Fruit fly (Drosophila melanogaster) whole organism, embryonic: ENCODE results near the gene hook.
A peak's percentile ranks its signal among the peaks of the same experiment; 100 is the strongest.

Experiments used
- Atf3 ChIP-seq: fragments of 200-800 bp; sonication (Bioruptor generic); optimal IDR thresholded peaks from 3 replicates; lab custom pipeline; 2016; ENCODE audit warnings: missing biosample characterization, missing genetic modification characterization
- CG11398 ChIP-seq: fragments of 200-800 bp; sonication (Bioruptor generic); optimal IDR thresholded peaks from 2 replicates; lab custom pipeline; 2016; ENCODE audit warnings: missing biosample characterization, missing genetic modification characterization
- CG11560 ChIP-seq: fragments of 200-800 bp; sonication (Bioruptor generic); IDR thresholded peaks from 3 replicates; pipeline ENCODE4 v1.3.6; 2022; ENCODE audit warnings: missing biosample characterization, missing genetic modification characterization
- CG12155 ChIP-seq: fragments of 200-800 bp; sonication (Bioruptor generic); optimal IDR thresholded peaks from 3 replicates; lab custom pipeline; 2016; ENCODE audit warnings: missing biosample characterization, missing genetic modification characterization
- CG12769 ChIP-seq: fragments of 200-800 bp; sonication (Bioruptor generic); optimal IDR thresholded peaks from 2 replicates; lab custom pipeline; 2019; ENCODE audit warnings: missing biosample characterization, mild to moderate bottlenecking, missing genetic modification characterization, moderate library complexity
- CG13123 ChIP-seq: fragments of 200-800 bp; sonication (Bioruptor generic); optimal IDR thresholded peaks from 2 replicates; lab custom pipeline; 2016; ENCODE audit warnings: missing biosample characterization, missing genetic modification characterization
- CG13894 ChIP-seq: fragments of 200-800 bp; sonication (Bioruptor generic); optimal IDR thresholded peaks from 3 replicates; lab custom pipeline; 2018; ENCODE audit warnings: missing biosample characterization, mild to moderate bottlenecking, missing genetic modification characterization, moderate library complexity
- CG1647 ChIP-seq: fragments of 200-800 bp; sonication (Bioruptor generic); optimal IDR thresholded peaks from 3 replicates; lab custom pipeline; 2016; ENCODE audit warnings: missing biosample characterization, missing genetic modification characterization
- CG17612 ChIP-seq: fragments of 200-800 bp; sonication (Bioruptor generic); IDR thresholded peaks from 2 replicates; pipeline ENCODE4 v1.3.6; 2022; ENCODE audit warnings: missing biosample characterization, missing genetic modification characterization
- CG18619 ChIP-seq: fragments of 200-800 bp; sonication (Bioruptor generic); optimal IDR thresholded peaks from 3 replicates; lab custom pipeline; 2017; ENCODE audit warnings: missing biosample characterization, mild to moderate bottlenecking, missing genetic modification characterization
- CG2120 ChIP-seq: fragments of 200-800 bp; sonication (Bioruptor generic); optimal IDR thresholded peaks from 3 replicates; lab custom pipeline; 2016; ENCODE audit warnings: missing biosample characterization, missing genetic modification characterization
- CG31365 ChIP-seq: fragments of 200-800 bp; sonication (Bioruptor generic); optimal IDR thresholded peaks from 2 replicates; lab custom pipeline; 2018; ENCODE audit warnings: missing biosample characterization, mild to moderate bottlenecking, missing genetic modification characterization
- CG32772 ChIP-seq: fragments of 200-800 bp; sonication (Bioruptor generic); IDR thresholded peaks from 2 replicates; pipeline ENCODE4 v1.3.6; 2022; ENCODE audit warnings: missing biosample characterization, missing genetic modification characterization
- CG4820 ChIP-seq: fragments of 200-800 bp; sonication (Bioruptor generic); optimal IDR thresholded peaks from 3 replicates; lab custom pipeline; 2016; ENCODE audit warnings: missing biosample characterization, missing genetic modification characterization
- CG6683 ChIP-seq: fragments of 200-800 bp; sonication (Bioruptor generic); optimal IDR thresholded peaks from 2 replicates; lab custom pipeline; 2017; ENCODE audit warnings: missing biosample characterization, mild to moderate bottlenecking, missing genetic modification characterization, missing genetic modification reagents
- CG7271 ChIP-seq: fragments of 200-800 bp; sonication (Bioruptor generic); optimal IDR thresholded peaks from 2 replicates; lab custom pipeline; 2018; ENCODE audit warnings: missing biosample characterization, mild to moderate bottlenecking, missing genetic modification characterization, moderate library complexity
- Dip2 ChIP-seq: fragments of 200-800 bp; sonication (Bioruptor generic); IDR thresholded peaks from 2 replicates; pipeline ENCODE4 v1.3.6; 2022; ENCODE audit warnings: missing biosample characterization, missing genetic modification characterization
- Dp ChIP-seq: fragments of 200-800 bp; sonication (Bioruptor generic); optimal IDR thresholded peaks from 2 replicates; lab custom pipeline; 2018; ENCODE audit warnings: missing biosample characterization, mild to moderate bottlenecking, missing genetic modification characterization, moderate library complexity
- Fer1 ChIP-seq: fragments of 200-800 bp; sonication (Bioruptor generic); optimal IDR thresholded peaks from 2 replicates; lab custom pipeline; 2017; ENCODE audit warnings: missing biosample characterization, mild to moderate bottlenecking, missing genetic modification characterization
- GATAe ChIP-seq: fragments of 200-800 bp; sonication (Bioruptor generic); conservative IDR thresholded peaks from 2 replicates; pipeline ENCODE4 v1.3.6; 2022; ENCODE audit warnings: missing biosample characterization, missing genetic modification characterization
- Oli ChIP-seq: fragments of 200-800 bp; sonication (Bioruptor generic); optimal IDR thresholded peaks from 2 replicates; lab custom pipeline; 2018; ENCODE audit warnings: missing biosample characterization, mild to moderate bottlenecking, missing genetic modification characterization, moderate library complexity
- PHDP ChIP-seq: fragments of 200-800 bp; sonication (Bioruptor generic); optimal IDR thresholded peaks from 3 replicates; lab custom pipeline; 2018; ENCODE audit warnings: missing biosample characterization, mild to moderate bottlenecking, missing genetic modification characterization, moderate library complexity
- Ravus ChIP-seq: fragments of 200-800 bp; sonication (Bioruptor generic); IDR thresholded peaks from 2 replicates; pipeline ENCODE4 v1.3.6; 2022; ENCODE audit warnings: missing biosample characterization, missing genetic modification characterization
- Six4 ChIP-seq: fragments of 200-800 bp; sonication (Bioruptor generic); optimal IDR thresholded peaks from 2 replicates; lab custom pipeline; 2016; ENCODE audit warnings: missing biosample characterization, missing genetic modification characterization
- TFAM ChIP-seq: fragments of 200-800 bp; sonication (Bioruptor generic); optimal IDR thresholded peaks from 2 replicates; lab custom pipeline; 2017; ENCODE audit warnings: missing biosample characterization, missing genetic modification characterization, inconsistent platforms
- Taf1 ChIP-seq: fragments of 200-800 bp; sonication (Bioruptor generic); IDR thresholded peaks from 2 replicates; pipeline ENCODE4 v1.3.6; 2022; ENCODE audit warnings: missing biosample characterization, missing genetic modification characterization
- Tbp ChIP-seq: fragments of >200 bp; optimal IDR thresholded peaks from 2 replicates; lab custom pipeline; 2018; ENCODE audit warnings: missing biosample characterization, missing genetic modification characterization
- YL-1 ChIP-seq: fragments of 200-800 bp; sonication (Bioruptor generic); optimal IDR thresholded peaks from 3 replicates; lab custom pipeline; 2017; ENCODE audit warnings: missing biosample characterization, mild to moderate bottlenecking, missing genetic modification characterization
- abd-A ChIP-seq: fragments of 200-800 bp; sonication (Bioruptor generic); optimal IDR thresholded peaks from 3 replicates; lab custom pipeline; 2019; ENCODE audit warnings: missing biosample characterization, mild to moderate bottlenecking, missing genetic modification characterization, moderate library complexity
- aop ChIP-seq: fragments of 200-800 bp; sonication (Bioruptor generic); IDR thresholded peaks from 2 replicates; pipeline ENCODE4 v1.3.6; 2022; ENCODE audit warnings: missing biosample characterization, missing genetic modification characterization
- ash1 ChIP-seq: fragments of 200-800 bp; sonication (Bioruptor generic); optimal IDR thresholded peaks from 2 replicates; lab custom pipeline; 2018; ENCODE audit warnings: missing biosample characterization, mild to moderate bottlenecking, missing genetic modification characterization
- ato ChIP-seq: fragments of 200-800 bp; sonication (Bioruptor generic); IDR thresholded peaks from 2 replicates; pipeline ENCODE4 v1.3.6; 2022; ENCODE audit warnings: missing biosample characterization, missing genetic modification characterization; ENCODE audit not compliant: partially characterized antibody
- bab2 ChIP-seq: fragments of 200-800 bp; sonication (Bioruptor generic); optimal IDR thresholded peaks from 2 replicates; lab custom pipeline; 2016; ENCODE audit warnings: missing biosample characterization, missing genetic modification characterization
- caup ChIP-seq: fragments of 200-800 bp; sonication (Bioruptor generic); optimal IDR thresholded peaks from 3 replicates; lab custom pipeline; 2017; ENCODE audit warnings: missing biosample characterization, mild to moderate bottlenecking, missing genetic modification characterization, moderate library complexity; ENCODE audit not compliant: severe bottlenecking
- cg ChIP-seq: fragments of 200-800 bp; sonication (Bioruptor generic); optimal IDR thresholded peaks from 3 replicates; lab custom pipeline; 2019; ENCODE audit warnings: missing biosample characterization, mild to moderate bottlenecking, missing genetic modification characterization, moderate library complexity
- corto ChIP-seq: fragments of 200-800 bp; sonication (Bioruptor generic); optimal IDR thresholded peaks from 2 replicates; lab custom pipeline; 2016; ENCODE audit warnings: missing biosample characterization, mild to moderate bottlenecking, missing genetic modification characterization, moderate library complexity
- crp ChIP-seq, 2 experiments: fragments of 200-800 bp; sonication (Bioruptor generic); optimal IDR thresholded peaks; 2 replicates in 1 of 2; 3 replicates in 1 of 2; lab custom pipeline; 2017; ENCODE audit warnings: missing biosample characterization in 2 of 2, missing genetic modification characterization in 2 of 2, mild to moderate bottlenecking in 1 of 2, moderate library complexity in 1 of 2
- da ChIP-seq: fragments of 200-800 bp; sonication (Bioruptor generic); optimal IDR thresholded peaks from 2 replicates; lab custom pipeline; 2016; ENCODE audit warnings: missing biosample characterization, missing genetic modification characterization
- exex ChIP-seq: fragments of 200-800 bp; sonication (Bioruptor generic); optimal IDR thresholded peaks from 4 replicates; lab custom pipeline; 2018; ENCODE audit warnings: missing biosample characterization, mild to moderate bottlenecking, missing genetic modification characterization, moderate library complexity
- fd64A ChIP-seq: fragments of 200-800 bp; sonication (Bioruptor generic); optimal IDR thresholded peaks from 3 replicates; lab custom pipeline; 2018; ENCODE audit warnings: missing biosample characterization, mild to moderate bottlenecking, missing genetic modification characterization
- gcm ChIP-seq: fragments of 200-800 bp; sonication (Bioruptor generic); optimal IDR thresholded peaks from 2 replicates; lab custom pipeline; 2019; ENCODE audit warnings: missing biosample characterization, mild to moderate bottlenecking, missing genetic modification characterization, moderate library complexity
- lbe ChIP-seq: fragments of 200-800 bp; sonication (Bioruptor generic); optimal IDR thresholded peaks from 2 replicates; lab custom pipeline; 2016; ENCODE audit warnings: missing biosample characterization, mild to moderate bottlenecking, missing genetic modification characterization
- lilli ChIP-seq: fragments of 200-800 bp; sonication (Bioruptor generic); optimal IDR thresholded peaks from 3 replicates; lab custom pipeline; 2016; ENCODE audit warnings: missing biosample characterization, missing genetic modification characterization
- pan ChIP-seq, 4 experiments: fragments of >200 bp in 3 of 4; fragments of 200-800 bp in 1 of 4; sonication (Bioruptor generic) in 1 of 4; optimal IDR thresholded peaks in 3 of 4; IDR thresholded peaks in 1 of 4; 2 replicates each; pipeline versions ENCODE4 v1.3.6 to Lab custom; 2017 to 2022; ENCODE audit warnings: missing biosample characterization in 2 of 4, missing genetic modification characterization in 2 of 4, mixed read lengths in 1 of 4
- pum ChIP-seq: fragments of 200-800 bp; sonication (Bioruptor generic); optimal IDR thresholded peaks from 2 replicates; lab custom pipeline; 2016; ENCODE audit warnings: missing biosample characterization, missing genetic modification characterization
- sens-2 ChIP-seq: fragments of 200-800 bp; sonication (Bioruptor generic); IDR thresholded peaks from 2 replicates; pipeline ENCODE4 v1.3.6; 2022; ENCODE audit warnings: missing biosample characterization, missing genetic modification characterization
- slp2 ChIP-seq: fragments of 200-800 bp; sonication (Bioruptor generic); optimal IDR thresholded peaks from 2 replicates; lab custom pipeline; 2016; ENCODE audit warnings: missing biosample characterization, missing genetic modification characterization
- sna ChIP-seq: fragments of 200-800 bp; sonication (Bioruptor generic); IDR thresholded peaks from 2 replicates; pipeline ENCODE4 v1.3.6; 2022; ENCODE audit warnings: missing biosample characterization, missing genetic modification characterization; ENCODE audit not compliant: partially characterized antibody
- so ChIP-seq: fragments of 200-800 bp; sonication (Bioruptor generic); IDR thresholded peaks from 3 replicates; pipeline ENCODE4 v1.3.6; 2022; ENCODE audit warnings: missing biosample characterization, missing genetic modification characterization

Gene hook

dm6 chr2L:19009130-19009529 is 24.2 kb downstream of the hook start, which contains the start of gene RpL30 (continued):
- TF ChIP-seq lilli (GFP tag; lab: Kevin White, UChicago), result peak; percentile 79
- TF ChIP-seq crp (GFP tag; optimal IDR thresholded peaks at IDR 0.05; lab: Kevin White, UChicago), result peak in 1 of 2 experiments; percentile 70
- TF ChIP-seq slp2, result peak; percentile 84
- TF ChIP-seq Ravus, result no peak
- TF ChIP-seq lbe (GFP tag; lab: Kevin White, UChicago), result peak; percentile 87
- peak; percentile 68 for TF ChIP-seq CG12155 (GFP tag; lab: Kevin White, UChicago)
- TF ChIP-seq CG18619 (GFP tag; lab: Kevin White, UChicago), result peak; percentile 92
- TF ChIP-seq gcm, result peak; percentile 87
- peak; percentile 40; the same call in 1 of the 2 replicates for TF ChIP-seq ato (GFP tag; lab: Robert Waterston, UW)
- peak; percentile 92 for TF ChIP-seq so (GFP tag; lab: Robert Waterston, UW)
- peak; percentile 86 for TF ChIP-seq CG31365 (tag; lab: Kevin White, UChicago)
- peak; percentile 93 for TF ChIP-seq fd64A (GFP tag; lab: Kevin White, UChicago)
- peak; percentile 94 for TF ChIP-seq CG11398 (GFP tag; lab: Kevin White, UChicago)
- TF ChIP-seq CG11560 (tag; lab: Robert Waterston, UW), result peak; percentile 79; the same call in 2 of the 3 replicates
- TF ChIP-seq da (GFP tag; lab: Kevin White, UChicago), result peak; percentile 88
- TF ChIP-seq CG17612 (GFP tag; lab: Robert Waterston, UW), result peak; percentile 74; the same call in 1 of the 2 replicates
- TF ChIP-seq CG2120 (GFP tag; lab: Kevin White, UChicago), result peak; percentile 81
- TF ChIP-seq Tbp, result peak; percentile 56
- peak; percentile 94 for TF ChIP-seq CG12769 (tag; lab: Kevin White, UChicago)
- no peak for TF ChIP-seq corto (GFP tag; lab: Kevin White, UChicago)
- TF ChIP-seq bab2 (GFP tag; lab: Kevin White, UChicago), result peak; percentile 69
- peak; percentile 90 for TF ChIP-seq sens-2 (GFP tag; lab: Robert Waterston, UW)
- peak; percentile 69 for TF ChIP-seq TFAM (GFP tag; lab: Kevin White, UChicago)
- TF ChIP-seq exex (tag; lab: Kevin White, UChicago), result peak; percentile 81
- TF ChIP-seq CG32772 (GFP tag; lab: Robert Waterston, UW), result peak; percentile 41; the same call in 1 of the 2 replicates
- peak; percentile 92 for TF ChIP-seq PHDP
- TF ChIP-seq CG13123 (GFP tag; lab: Kevin White, UChicago), result peak; percentile 82
- peak; percentile 97 for TF ChIP-seq Fer1 (GFP tag; lab: Kevin White, UChicago)
- TF ChIP-seq Atf3 (GFP tag; lab: Kevin White, UChicago), result peak; percentile 57
- TF ChIP-seq YL-1 (GFP tag; lab: Kevin White, UChicago), result peak; percentile 99
- TF ChIP-seq caup (GFP tag; lab: Kevin White, UChicago), result peak; percentile 98
- TF ChIP-seq GATAe (GFP tag; lab: Robert Waterston, UW), result peak; percentile 68; the same call in 1 of the 2 replicates
- peak; percentile 62 for TF ChIP-seq aop (GFP tag; lab: Robert Waterston, UW)
- TF ChIP-seq CG6683 (GFP tag; lab: Kevin White, UChicago), result peak; percentile 92
- TF ChIP-seq CG1647 (GFP tag; lab: Kevin White, UChicago), result peak; percentile 84
- TF ChIP-seq Six4, result peak; percentile 73
- no peak for TF ChIP-seq pan (optimal IDR thresholded peaks at IDR 0.05; lab: Kevin White, UChicago)
- peak in 1 of 2 experiments; percentile 85 for TF ChIP-seq pan (GFP tag; optimal IDR thresholded peaks at IDR 0.05 in 1 of 2, IDR thresholded peaks at IDR 0.05 in 1 of 2)
- peak; percentile 80 for TF ChIP-seq pum (GFP tag; lab: Kevin White, UChicago)
- TF ChIP-seq Dip2 (GFP tag; lab: Robert Waterston, UW), result no peak
- peak; percentile 19; the same call in 1 of the 2 replicates for TF ChIP-seq sna (GFP tag; lab: Robert Waterston, UW)
- peak; percentile 74 for TF ChIP-seq CG4820 (GFP tag; lab: Kevin White, UChicago)
- TF ChIP-seq CG13894 (tag; lab: Kevin White, UChicago), result peak; percentile 92
- TF ChIP-seq Oli (tag; lab: Kevin White, UChicago), result peak; percentile 65
- peak; percentile 37; the same call in 1 of the 2 replicates for TF ChIP-seq Taf1 (GFP tag; lab: Robert Waterston, UW)
- no peak for TF ChIP-seq cg (GFP tag; lab: Kevin White, UChicago)
- TF ChIP-seq CG7271 (tag; lab: Kevin White, UChicago), result peak; percentile 95
- peak; percentile 95 for TF ChIP-seq Dp (GFP tag; lab: Kevin White, UChicago)
- TF ChIP-seq ash1 (GFP tag; lab: Kevin White, UChicago), result peak; percentile 95
- TF ChIP-seq abd-A (tag; lab: Kevin White, UChicago), result peak; percentile 93
